Worm (Caenorhabditis elegans): Measurements from ENCODE around the gene ugt-12.

ce11 chrV:4890781-4891180 lies 1.4 kb upstream of the ugt-12 start:
- TF ChIP-seq ces-1 (GFP tag; optimal IDR thresholded peaks at IDR 0.05) (no peak), lsy-2 (tag; optimal IDR thresholded peaks at IDR 0.05) (no peak), ztf-11 (tag; optimal IDR thresholded peaks at IDR 0.05) (no peak), elt-3 (tag; optimal IDR thresholded peaks at IDR 0.05) (no peak), ceh-39 (tag; optimal IDR thresholded peaks at IDR 0.05) (no peak), elt-1 (tag; optimal IDR thresholded peaks at IDR 0.05; ENCODE audit: borderline replicate concordance, insufficient read depth) (no peak), mab-5 (tag; optimal IDR thresholded peaks at IDR 0.05) (no peak), unc-62 (GFP tag; optimal IDR thresholded peaks at IDR 0.05) (no peak), nhr-237 (tag; optimal IDR thresholded peaks at IDR 0.05) (no peak), unc-120 (tag; optimal IDR thresholded peaks at IDR 0.05; ENCODE audit: poor library complexity, severe bottlenecking) (no peak), mep-1 (tag; optimal IDR thresholded peaks at IDR 0.05) (no peak), ceh-43 (GFP tag; optimal IDR thresholded peaks at IDR 0.05) (no peak)

Data from whole organism, mixed stage, embryonic.